Worm (Caenorhabditis elegans): ENCODE results near the gene tag-307.

The tag-307 gene

ce11 chrIII:7891573-7892306, 34.7 kb upstream of the tag-307 start, which contains the start of the genes ZK688.5 and fahd-1 (continued):
- peak; percentile 68 for TF ChIP-seq lsy-12 (tag; optimal IDR thresholded peaks at IDR 0.05)
- peak; percentile 50 for TF ChIP-seq jun-1 (tag; optimal IDR thresholded peaks at IDR 0.05)
- no peak for TF ChIP-seq skn-1 (tag; optimal IDR thresholded peaks at IDR 0.05)
- TF ChIP-seq ceh-82 (tag; optimal IDR thresholded peaks at IDR 0.05), result peak; percentile 25
- TF ChIP-seq fos-1 (tag; optimal IDR thresholded peaks at IDR 0.05), result no peak
- peak; percentile 80 for TF ChIP-seq pha-4 (tag; optimal IDR thresholded peaks at IDR 0.05)
- TF ChIP-seq nhr-77 (tag; optimal IDR thresholded peaks at IDR 0.05), result no peak
- no peak for TF ChIP-seq daf-12 (tag; optimal IDR thresholded peaks at IDR 0.05)

- TF ChIP-seq lin-15B (tag; optimal IDR thresholded peaks at IDR 0.05) (no peak), unc-62 (GFP tag; optimal IDR thresholded peaks at IDR 0.05) (no peak), hmg-11 (tag; optimal IDR thresholded peaks at IDR 0.05) (no peak)
Measured at ce11 chrIII:7889036-7889435, 32.0 kb upstream of the tag-307 start.

ce11 chrIII:7884863-7885262, 27.8 kb upstream of the tag-307 start, which contains the start of gene ZK688.11:
TSS of gene ZK688.11 (minus strand) at chrIII:7884963.
- no peak for TF ChIP-seq zag-1 (tag; optimal IDR thresholded peaks at IDR 0.05)
- peak; percentile 3 for TF ChIP-seq ceh-28 (tag; optimal IDR thresholded peaks at IDR 0.05)

ce11 chrIII:7882900-7883299, 25.9 kb upstream of the tag-307 start, which contains the start of gene ZK688.9:
TSS of gene ZK688.9 (minus strand) at chrIII:7883000.
- TF ChIP-seq ceh-28 (tag; optimal IDR thresholded peaks at IDR 0.05) (no peak), fkh-10 (GFP tag; optimal IDR thresholded peaks at IDR 0.05) (no peak), lin-15B (tag; optimal IDR thresholded peaks at IDR 0.05) (no peak), snpc-4 (tag; optimal IDR thresholded peaks at IDR 0.05) (no peak), nhr-77 (tag; optimal IDR thresholded peaks at IDR 0.05) (no peak), nhr-237 (tag; optimal IDR thresholded peaks at IDR 0.05) (no peak), ceh-82 (tag; optimal IDR thresholded peaks at IDR 0.05) (no peak), ceh-16 (tag; optimal IDR thresholded peaks at IDR 0.05) (no peak), mml-1 (tag; optimal IDR thresholded peaks at IDR 0.05) (no peak), unc-39 (tag; optimal IDR thresholded peaks at IDR 0.05) (no peak), egl-5 (tag; optimal IDR thresholded peaks at IDR 0.05) (no peak), ztf-4 (tag; optimal IDR thresholded peaks at IDR 0.05) (no peak), ztf-11 (tag; optimal IDR thresholded peaks at IDR 0.05) (no peak), eor-1 (tag; optimal IDR thresholded peaks at IDR 0.05) (no peak)

- TF ChIP-seq mml-1 (tag; optimal IDR thresholded peaks at IDR 0.05), result no peak
- TF ChIP-seq pha-4 (tag; optimal IDR thresholded peaks at IDR 0.05), result no peak
- no peak for TF ChIP-seq ZK546.5 (tag; optimal IDR thresholded peaks at IDR 0.05)
Measured at ce11 chrIII:7880132-7880715, 23.2 kb upstream of the tag-307 start.

- no peak for TF ChIP-seq egl-27 (tag; optimal IDR thresholded peaks at IDR 0.05)
- TF ChIP-seq ceh-28 (tag; optimal IDR thresholded peaks at IDR 0.05), result no peak
- TF ChIP-seq unc-39 (tag; optimal IDR thresholded peaks at IDR 0.05), result no peak
- no peak for TF ChIP-seq jun-1 (tag; optimal IDR thresholded peaks at IDR 0.05)
- no peak for TF ChIP-seq nhr-67 (tag; optimal IDR thresholded peaks at IDR 0.05)
- TF ChIP-seq R02D3.7 (tag; optimal IDR thresholded peaks at IDR 0.05), result no peak
- TF ChIP-seq nhr-11 (tag; optimal IDR thresholded peaks at IDR 0.05), result no peak
- no peak for TF ChIP-seq fkh-2 (tag; optimal IDR thresholded peaks at IDR 0.05)
- TF ChIP-seq ztf-4 (tag; optimal IDR thresholded peaks at IDR 0.05), result no peak
- TF ChIP-seq lin-39 (tag; optimal IDR thresholded peaks at IDR 0.05), result no peak
Measured at ce11 chrIII:7878852-7879329, 21.8 kb upstream of the tag-307 start, which contains the start of gene sup-18. TSS of gene sup-18 (minus strand) at chrIII:7878902.
